Worm (Caenorhabditis elegans) whole organism, young adult: ENCODE measurements around the gene F19H6.4.

Source experiments
- B0019.2 ChIP-seq: fragments of 200-800 bp; sonication (Bioruptor generic); conservative IDR thresholded peaks from 2 replicates; pipeline ENCODE4 v1.3.6; 2022; ENCODE audit warnings: missing genetic modification reagents, missing genetic modification characterization, missing compliant biosample characterization
- B0336.3 ChIP-seq: fragments of 200-800 bp; sonication (Bioruptor generic); IDR thresholded peaks from 2 replicates; pipeline ENCODE4 v1.3.6; 2022; ENCODE audit warnings: missing genetic modification characterization, missing compliant biosample characterization
- F39B2.1 ChIP-seq: fragments of 200-800 bp; sonication (Bioruptor generic); IDR thresholded peaks from 2 replicates; pipeline ENCODE4 v1.3.6; 2022; ENCODE audit warnings: missing genetic modification reagents, missing genetic modification characterization, missing compliant biosample characterization
- F57A8.1 ChIP-seq: fragments of 200-800 bp; sonication (Bioruptor generic); optimal IDR thresholded peaks from 2 replicates; lab custom pipeline; 2018; ENCODE audit warnings: mild to moderate bottlenecking, missing genetic modification characterization, moderate library complexity, missing compliant biosample characterization
- K11D2.4 ChIP-seq: fragments of 200-800 bp; sonication (Bioruptor generic); IDR thresholded peaks from 2 replicates; pipeline ENCODE4 v1.3.6; 2022; ENCODE audit warnings: missing genetic modification reagents, missing genetic modification characterization, missing compliant biosample characterization
- Y79H2A.3 ChIP-seq: fragments of 200-800 bp; sonication (Bioruptor generic); conservative IDR thresholded peaks from 2 replicates; pipeline ENCODE4 v1.3.6; 2022; ENCODE audit warnings: missing genetic modification reagents, missing genetic modification characterization, missing compliant biosample characterization
- Y95B8A.8 ChIP-seq: fragments of 200-800 bp; sonication (Bioruptor generic); IDR thresholded peaks from 2 replicates; pipeline ENCODE4 v1.3.6; 2022; ENCODE audit warnings: missing genetic modification reagents, missing genetic modification characterization, missing compliant biosample characterization
- ZK185.1 ChIP-seq: sonication (generic microtip); optimal IDR thresholded peaks from 2 replicates; lab custom pipeline; 2016; ENCODE audit warnings: mild to moderate bottlenecking, missing genetic modification characterization, missing compliant biosample characterization; ENCODE audit not compliant: poor library complexity, severe bottlenecking
- ama-1 ChIP-seq, 3 experiments: fragments of 150-350 bp in 1 of 3; sonication (generic microtip) in 2 of 3; optimal IDR thresholded peaks; 2 replicates each; lab custom pipeline; 2014 to 2018; ENCODE audit warnings: missing biosample characterization in 2 of 3, missing genetic modification characterization in 2 of 3, missing genetic modification reagents in 2 of 3
- attf-3 ChIP-seq: fragments of 200-800 bp; sonication (Bioruptor generic); conservative IDR thresholded peaks from 2 replicates; pipeline ENCODE4 v1.3.6; 2022; ENCODE audit warnings: missing genetic modification reagents, missing genetic modification characterization, missing compliant biosample characterization
- attf-6 ChIP-seq: fragments of 200-800 bp; sonication (Bioruptor generic); IDR thresholded peaks from 2 replicates; pipeline ENCODE4 v1.3.6; 2022; ENCODE audit warnings: missing genetic modification reagents, missing genetic modification characterization, missing compliant biosample characterization
- bed-1 ChIP-seq: fragments of 200-800 bp; sonication (Bioruptor generic); IDR thresholded peaks from 2 replicates; pipeline ENCODE4 v1.3.6; 2022; ENCODE audit warnings: missing genetic modification reagents, missing genetic modification characterization, missing compliant biosample characterization
- ccch-3 ChIP-seq: fragments of 200-800 bp; sonication (Bioruptor generic); optimal IDR thresholded peaks from 2 replicates; lab custom pipeline; 2018; ENCODE audit warnings: mild to moderate bottlenecking, missing genetic modification characterization, missing compliant biosample characterization
- cebp-1 ChIP-seq, 2 experiments: fragments of 200-800 bp in 1 of 2; sonication (Bioruptor generic) in 1 of 2; sonication (generic microtip) in 1 of 2; IDR thresholded peaks in 1 of 2; optimal IDR thresholded peaks in 1 of 2; 2 replicates each; pipeline versions ENCODE4 v1.3.6 to Lab custom; 2017 to 2022; ENCODE audit warnings: missing compliant biosample characterization in 2 of 2, missing genetic modification characterization in 2 of 2, mild to moderate bottlenecking in 1 of 2, missing genetic modification reagents in 1 of 2, moderate library complexity in 1 of 2
- cebp-2 ChIP-seq: fragments of 200-800 bp; sonication (Bioruptor generic); IDR thresholded peaks from 2 replicates; pipeline ENCODE4 v1.3.6; 2022; ENCODE audit warnings: missing genetic modification characterization, missing compliant biosample characterization
- ceh-40 ChIP-seq: fragments of 200-800 bp; sonication (Bioruptor generic); IDR thresholded peaks from 2 replicates; pipeline ENCODE4 v1.3.6; 2022; ENCODE audit warnings: missing genetic modification characterization, missing compliant biosample characterization
- ceh-79 ChIP-seq: sonication (generic microtip); optimal IDR thresholded peaks from 2 replicates; lab custom pipeline; 2017; ENCODE audit warnings: mild to moderate bottlenecking, missing genetic modification characterization, missing compliant biosample characterization
- ceh-91 ChIP-seq: fragments of 200-800 bp; sonication (Bioruptor generic); IDR thresholded peaks from 2 replicates; pipeline ENCODE4 v1.3.6; 2022; ENCODE audit warnings: missing genetic modification reagents, missing genetic modification characterization, missing compliant biosample characterization
- die-1 ChIP-seq: sonication (generic microtip); optimal IDR thresholded peaks from 2 replicates; lab custom pipeline; 2016; ENCODE audit warnings: missing genotype, mild to moderate bottlenecking, missing genetic modification characterization, missing compliant biosample characterization
- egl-44 ChIP-seq: fragments of 200-800 bp; sonication (Bioruptor generic); IDR thresholded peaks from 2 replicates; pipeline ENCODE4 v1.3.6; 2022; ENCODE audit warnings: missing genetic modification reagents, missing genetic modification characterization, missing compliant biosample characterization
- fkh-3 ChIP-seq: sonication (generic microtip); optimal IDR thresholded peaks from 2 replicates; lab custom pipeline; 2016; ENCODE audit warnings: mild to moderate bottlenecking, missing genetic modification characterization, missing compliant biosample characterization
- hlh-26 ChIP-seq: fragments of 200-800 bp; sonication (Bioruptor generic); conservative IDR thresholded peaks from 2 replicates; pipeline ENCODE4 v1.3.6; 2022; ENCODE audit warnings: missing genetic modification reagents, missing genetic modification characterization, missing compliant biosample characterization
- hmg-1.2 ChIP-seq: fragments of 200-800 bp; sonication (Bioruptor generic); IDR thresholded peaks from 2 replicates; pipeline ENCODE4 v1.3.6; 2022; ENCODE audit warnings: missing genetic modification reagents, missing genetic modification characterization, missing compliant biosample characterization
- hmg-20 ChIP-seq: fragments of 200-800 bp; sonication (Bioruptor generic); IDR thresholded peaks from 2 replicates; pipeline ENCODE4 v1.3.6; 2022; ENCODE audit warnings: missing genetic modification reagents, missing genetic modification characterization, missing compliant biosample characterization
- let-607 ChIP-seq, 2 experiments: fragments of 200-800 bp in 1 of 2; sonication (Bioruptor generic) in 1 of 2; sonication (generic microtip) in 1 of 2; optimal IDR thresholded peaks; 2 replicates each; lab custom pipeline; 2016 to 2018; ENCODE audit warnings: mild to moderate bottlenecking in 2 of 2, missing compliant biosample characterization in 2 of 2, missing genetic modification characterization in 2 of 2, moderate library complexity in 2 of 2, missing genotype in 1 of 2
- lin-35 ChIP-seq, 3 experiments: fragments of 150-350 bp in 2 of 3; sonication (generic microtip) in 1 of 3; optimal IDR thresholded peaks; 2 replicates each; lab custom pipeline; 2014 to 2018; ENCODE audit warnings: missing biosample characterization in 3 of 3, missing genetic modification characterization in 3 of 3, missing genetic modification reagents in 3 of 3
- lir-1 ChIP-seq: fragments of 200-800 bp; sonication (Bioruptor generic); conservative IDR thresholded peaks from 2 replicates; pipeline ENCODE4 v1.3.6; 2022; ENCODE audit warnings: missing genetic modification reagents, missing genetic modification characterization, missing compliant biosample characterization
- madf-10 ChIP-seq: sonication (generic microtip); optimal IDR thresholded peaks from 2 replicates; lab custom pipeline; 2016; ENCODE audit warnings: mild to moderate bottlenecking, missing genetic modification characterization, missing compliant biosample characterization
- madf-6 ChIP-seq: fragments of 200-800 bp; sonication (Bioruptor generic); IDR thresholded peaks from 2 replicates; pipeline ENCODE4 v1.3.6; 2022; ENCODE audit warnings: missing genetic modification reagents, missing genetic modification characterization, missing compliant biosample characterization
- nhr-27 ChIP-seq: fragments of 200-800 bp; sonication (Bioruptor generic); optimal IDR thresholded peaks from 2 replicates; lab custom pipeline; 2018; ENCODE audit warnings: mild to moderate bottlenecking, missing genetic modification characterization, moderate library complexity, missing compliant biosample characterization
- rcor-1 ChIP-seq: fragments of 200-800 bp; sonication (Bioruptor generic); IDR thresholded peaks from 2 replicates; pipeline ENCODE4 v1.3.6; 2022; ENCODE audit warnings: missing genetic modification reagents, missing genetic modification characterization, missing compliant biosample characterization
- sea-2 ChIP-seq: fragments of 200-800 bp; sonication (Bioruptor generic); IDR thresholded peaks from 2 replicates; pipeline ENCODE4 v1.3.6; 2022; ENCODE audit warnings: missing genetic modification characterization, missing compliant biosample characterization
- snpc-1.1 ChIP-seq: sonication (generic microtip); optimal IDR thresholded peaks from 2 replicates; lab custom pipeline; 2017; ENCODE audit warnings: missing genetic modification characterization, mild to moderate bottlenecking, missing compliant biosample characterization, antibody characterized with exemption, moderate library complexity, missing genotype, missing genetic modification reagents; ENCODE audit not compliant: insufficient read depth
- snpc-3.4 ChIP-seq: sonication (generic microtip); optimal IDR thresholded peaks from 2 replicates; lab custom pipeline; 2017; ENCODE audit warnings: missing genetic modification characterization, mild to moderate bottlenecking, missing compliant biosample characterization, antibody characterized with exemption, moderate library complexity, missing genotype, missing genetic modification reagents
- ztf-18 ChIP-seq: sonication (generic microtip); optimal IDR thresholded peaks from 2 replicates; lab custom pipeline; 2016; ENCODE audit warnings: missing genotype, mild to moderate bottlenecking, missing genetic modification characterization, missing compliant biosample characterization
- ztf-25 ChIP-seq: fragments of 200-800 bp; sonication (Bioruptor generic); IDR thresholded peaks from 2 replicates; pipeline ENCODE4 v1.3.6; 2022; ENCODE audit warnings: missing genetic modification reagents, missing genetic modification characterization, missing compliant biosample characterization
- ztf-26 ChIP-seq: sonication (generic microtip); optimal IDR thresholded peaks from 2 replicates; lab custom pipeline; 2017; ENCODE audit warnings: missing genetic modification characterization, missing compliant biosample characterization
- ztf-28 ChIP-seq: fragments of 200-800 bp; sonication (Bioruptor generic); IDR thresholded peaks from 2 replicates; pipeline ENCODE4 v1.3.6; 2022; ENCODE audit warnings: missing genetic modification reagents, missing genetic modification characterization, missing compliant biosample characterization
- ztf-6 ChIP-seq: fragments of 200-800 bp; sonication (Bioruptor generic); IDR thresholded peaks from 2 replicates; pipeline ENCODE4 v1.3.6; 2022; ENCODE audit warnings: missing genetic modification reagents, missing genetic modification characterization, missing compliant biosample characterization

F19H6.4 gene

DNA sequence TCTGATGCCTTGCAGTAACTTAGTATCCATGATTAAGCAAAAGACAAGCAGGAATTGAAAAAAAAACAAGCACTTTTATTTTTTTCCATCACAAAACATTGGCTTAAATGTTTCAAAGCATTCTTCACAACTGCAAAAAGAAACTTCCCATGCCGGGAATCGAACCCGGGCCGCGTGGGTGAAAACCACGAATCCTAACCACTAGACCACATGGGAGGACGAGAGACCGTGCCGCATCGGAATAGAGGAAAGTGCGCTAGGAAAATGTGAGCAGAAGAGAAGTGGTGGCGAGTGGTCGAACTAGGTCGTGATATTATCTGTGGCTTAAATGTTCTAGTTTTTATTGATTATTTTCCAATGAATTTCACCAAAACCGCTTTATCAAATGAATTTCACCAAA, 2.0 kb downstream of the F19H6.4 start (continued):
- TF ChIP-seq snpc-1.1 (tag; lab: Kevin White, UChicago) (peak; percentile 5), hlh-26 (GFP tag; lab: Robert Waterston, UW) (no peak), madf-6 (GFP tag; lab: Robert Waterston, UW) (peak; percentile 55), Y95B8A.8 (GFP tag; lab: Robert Waterston, UW) (0 out of 2 replicates have a peak, but pooled peaks have one; percentile 55), nhr-27 (tag; lab: Kevin White, UChicago) (no peak), cebp-1 (GFP tag; IDR thresholded peaks at IDR 0.05; lab: Robert Waterston, UW) (0 out of 2 replicates have a peak, but pooled peaks have one; percentile 45), cebp-1 (tag; optimal IDR thresholded peaks at IDR 0.05; lab: Kevin White, UChicago) (no peak), B0336.3 (GFP tag; lab: Robert Waterston, UW) (no peak; the same call in 1 of the 2 replicates), K11D2.4 (GFP tag; lab: Robert Waterston, UW) (0 out of 2 replicates have a peak, but pooled peaks have one; percentile 20), ztf-26 (tag; lab: Kevin White, UChicago) (peak; percentile 8), rcor-1 (GFP tag; lab: Robert Waterston, UW) (peak; percentile 77), lir-1 (0 out of 2 replicates have a peak, but pooled peaks have one; percentile 28), hmg-1.2 (GFP tag; lab: Robert Waterston, UW) (peak; percentile 80), F57A8.1 (GFP tag; lab: Kevin White, UChicago) (no peak), cebp-2 (GFP tag; lab: Robert Waterston, UW) (no peak), fkh-3 (tag; lab: Kevin White, UChicago) (no peak), ceh-91 (no peak), ceh-40 (GFP tag; lab: Robert Waterston, UW) (no peak), F39B2.1 (no peak), die-1 (tag; lab: Kevin White, UChicago) (peak; percentile 80), ztf-18 (tag; lab: Kevin White, UChicago) (peak; percentile 52), hmg-20 (GFP tag; lab: Robert Waterston, UW) (0 out of 2 replicates have a peak, but pooled peaks have one; percentile 42), ccch-3 (no peak), ceh-79 (tag; lab: Kevin White, UChicago) (no peak), attf-6 (0 out of 2 replicates have a peak, but pooled peaks have one; percentile 34), sea-2 (no peak), let-607 (tag; optimal IDR thresholded peaks at IDR 0.05; lab: Kevin White, UChicago) (no peak), ztf-28 (GFP tag; lab: Robert Waterston, UW) (no peak), madf-10 (tag; lab: Kevin White, UChicago) (peak; percentile 67), egl-44 (peak; percentile 80; the same call in 1 of the 2 replicates)

DNA sequence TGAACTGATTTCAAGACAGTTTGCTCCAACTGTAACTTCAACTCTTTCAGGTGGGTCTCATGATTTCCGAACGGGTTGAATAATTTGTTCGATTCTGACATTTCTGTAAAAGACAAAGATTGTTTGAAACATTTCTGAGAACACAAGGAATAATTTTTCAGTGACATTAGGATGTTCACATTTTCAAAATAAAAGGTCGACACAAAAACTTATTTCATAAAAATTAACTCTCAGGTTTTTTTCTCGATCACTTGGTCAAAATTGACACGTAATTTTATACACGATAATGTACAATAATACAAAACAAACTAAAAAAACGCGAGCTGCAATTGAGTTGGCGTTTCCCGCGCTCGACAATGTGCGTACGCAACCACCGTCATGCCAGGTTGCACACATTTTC, 5.8 kb downstream of the F19H6.4 start, which contains the start of gene rif-1.2:
rif-1.2 (minus strand) TSS at position 101 of the 400 bp plus-strand sequence.
- TF ChIP-seq bed-1: no peak
- no peak for TF ChIP-seq ztf-25 (GFP tag; lab: Robert Waterston, UW)
- no peak for TF ChIP-seq die-1 (tag; lab: Kevin White, UChicago)
- TF ChIP-seq ZK185.1 (tag; lab: Kevin White, UChicago): no peak
- no peak for TF ChIP-seq ccch-3
- no peak for TF ChIP-seq attf-3 (GFP tag; lab: Robert Waterston, UW)
- no peak for TF ChIP-seq ztf-6
- TF ChIP-seq ama-1 (optimal IDR thresholded peaks at IDR 0.05; lab: Kevin White, UChicago): no peak
- no peak for TF ChIP-seq ama-1 (GFP tag; optimal IDR thresholded peaks at IDR 0.05; lab: Kevin White, UChicago)
- TF ChIP-seq B0019.2 (GFP tag; lab: Robert Waterston, UW): no peak
- no peak for TF ChIP-seq snpc-3.4 (tag; lab: Kevin White, UChicago)
- no peak for TF ChIP-seq lin-35 (GFP tag; optimal IDR thresholded peaks at IDR 0.05; lab: Kevin White, UChicago)
- TF ChIP-seq Y79H2A.3 (GFP tag; lab: Robert Waterston, UW): no peak
- TF ChIP-seq fkh-3 (tag; lab: Kevin White, UChicago): no peak
- no peak for TF ChIP-seq hlh-26 (GFP tag; lab: Robert Waterston, UW)
